Fruit fly (Drosophila melanogaster): ENCODE results near the gene frc.
A peak's percentile ranks its signal among the peaks of the same experiment; 100 is the strongest.

Gene frc

dm6 chr3L:17458856-17459518, 26.0 kb upstream of the frc start (continued):
- TF ChIP-seq Ptx1 (GFP tag; IDR thresholded peaks at IDR 0.05) (peak; percentile 41; the same call in 1 of the 2 replicates), CTCF (GFP tag; optimal IDR thresholded peaks at IDR 0.05) (no peak), CG6254 (GFP tag; optimal IDR thresholded peaks at IDR 0.05) (peak; percentile 19), Xbp1 (GFP tag; optimal IDR thresholded peaks at IDR 0.05) (peak; percentile 46), ind (GFP tag; optimal IDR thresholded peaks at IDR 0.05) (peak; percentile 7), tio (GFP tag; optimal IDR thresholded peaks at IDR 0.05) (peak; percentile 12), CG13424 (tag; optimal IDR thresholded peaks at IDR 0.05) (peak; percentile 3), tin (GFP tag; optimal IDR thresholded peaks at IDR 0.05) (peak; percentile 3), CG32532 (GFP tag; IDR thresholded peaks at IDR 0.05) (peak; percentile 12; the same call in 1 of the 2 replicates), Mad (GFP tag; optimal IDR thresholded peaks at IDR 0.05) (no peak), ERR (GFP tag; optimal IDR thresholded peaks at IDR 0.05) (no peak), CG13775 (GFP tag; optimal IDR thresholded peaks at IDR 0.05) (peak; percentile 7), B-H1 (GFP tag; IDR thresholded peaks at IDR 0.05) (peak; percentile 22; the same call in 1 of the 3 replicates), dimm (GFP tag; IDR thresholded peaks at IDR 0.05) (no peak), caup (GFP tag; optimal IDR thresholded peaks at IDR 0.05; ENCODE audit: severe bottlenecking) (peak; percentile 0), tna (GFP tag; IDR thresholded peaks at IDR 0.05; ENCODE audit: partially characterized antibody) (no peak), CG11456 (GFP tag; IDR thresholded peaks at IDR 0.05) (no peak), D19B (GFP tag; optimal IDR thresholded peaks at IDR 0.05) (peak; percentile 59), vvl (GFP tag; IDR thresholded peaks at IDR 0.05) (peak; percentile 58), Pdp1 (GFP tag; optimal IDR thresholded peaks at IDR 0.05) (no peak), gem (tag; optimal IDR thresholded peaks at IDR 0.05) (peak; percentile 63), NK7.1 (GFP tag; optimal IDR thresholded peaks at IDR 0.05) (no peak), CG4854 (GFP tag; optimal IDR thresholded peaks at IDR 0.05) (no peak), D (optimal IDR thresholded peaks at IDR 0.05) (no peak), D (GFP tag; optimal IDR thresholded peaks at IDR 0.05) (peak; percentile 32), dmrt11E (tag; optimal IDR thresholded peaks at IDR 0.05) (peak; percentile 42), CG6813 (GFP tag; optimal IDR thresholded peaks at IDR 0.05) (peak; percentile 12), Ets65A (GFP tag) (peak; percentile 81), Hr78 (GFP tag; optimal IDR thresholded peaks at IDR 0.05) (no peak), ken (GFP tag; IDR thresholded peaks at IDR 0.05) (no peak), CG14667 (GFP tag; IDR thresholded peaks at IDR 0.05) (peak; percentile 15; the same call in 1 of the 2 replicates), CG14710 (tag; optimal IDR thresholded peaks at IDR 0.05) (peak; percentile 18), az2 (GFP tag; optimal IDR thresholded peaks at IDR 0.05) (peak; percentile 20), PHDP (tag; optimal IDR thresholded peaks at IDR 0.05) (peak; percentile 29), Asciz (GFP tag; optimal IDR thresholded peaks at IDR 0.05) (peak; percentile 25), CG6689 (GFP tag; IDR thresholded peaks at IDR 0.05) (peak; percentile 60; the same call in 1 of the 2 replicates), CG31388 (GFP tag; optimal IDR thresholded peaks at IDR 0.05) (no peak), CG1603 (tag; optimal IDR thresholded peaks at IDR 0.05) (peak; percentile 16), Sox102F (GFP tag; optimal IDR thresholded peaks at IDR 0.05) (peak; percentile 50), ci (GFP tag; IDR thresholded peaks at IDR 0.05) (0 out of 3 replicates have a peak, but pooled peaks have one; percentile 50), lab (GFP tag; optimal IDR thresholded peaks at IDR 0.05) (peak; percentile 69), cato (GFP tag; optimal IDR thresholded peaks at IDR 0.05; ENCODE audit: borderline replicate concordance) (no peak), aop (GFP tag; IDR thresholded peaks at IDR 0.05) (no peak), sd (tag; optimal IDR thresholded peaks at IDR 0.05) (peak; percentile 51), Gug (GFP tag; IDR thresholded peaks at IDR 0.05) (peak; percentile 35; the same call in 1 of the 4 replicates), tap (tag; optimal IDR thresholded peaks at IDR 0.05) (peak; percentile 10), Fer1 (GFP tag; optimal IDR thresholded peaks at IDR 0.05) (peak; percentile 37), CHES-1-like (GFP tag; optimal IDR thresholded peaks at IDR 0.05) (no peak), CG17359 (tag; optimal IDR thresholded peaks at IDR 0.05) (peak; percentile 55)
